Worm (Caenorhabditis elegans) whole organism, L2 larva: Measurements from ENCODE around the gene srg-50.

Experiments
- R02D3.7 ChIP-seq: fragments of 150-350 bp; optimal IDR thresholded peaks from 2 replicates; lab custom pipeline; 2014; ENCODE audit warnings: missing biosample characterization, missing genetic modification characterization
- ZK546.5 ChIP-seq: sonication (generic microtip); optimal IDR thresholded peaks from 2 replicates; lab custom pipeline; 2017; ENCODE audit warnings: missing biosample characterization, missing genetic modification characterization
- aly-2 ChIP-seq: fragments of 150-350 bp; optimal IDR thresholded peaks from 2 replicates; lab custom pipeline; 2014; ENCODE audit warnings: missing biosample characterization, missing genetic modification characterization
- ama-1 ChIP-seq: fragments of 150-350 bp; optimal IDR thresholded peaks from 2 replicates; lab custom pipeline; 2018; ENCODE audit warnings: inconsistent platforms
- ceh-16 ChIP-seq: fragments of 150-350 bp; optimal IDR thresholded peaks from 2 replicates; lab custom pipeline; 2014; ENCODE audit warnings: missing biosample characterization, missing genetic modification characterization
- ceh-82 ChIP-seq: fragments of 150-350 bp; optimal IDR thresholded peaks from 2 replicates; lab custom pipeline; 2014; ENCODE audit warnings: missing biosample characterization, missing genetic modification characterization
- elt-1 ChIP-seq: fragments of 150-350 bp; optimal IDR thresholded peaks from 2 replicates; lab custom pipeline; 2014; ENCODE audit warnings: missing biosample characterization, missing genetic modification characterization
- fos-1 ChIP-seq: fragments of 150-350 bp; optimal IDR thresholded peaks from 2 replicates; lab custom pipeline; 2014; ENCODE audit warnings: missing biosample characterization, missing genetic modification characterization
- lsy-2 ChIP-seq, 2 experiments: fragments of 150-350 bp in 1 of 2; sonication (generic microtip) in 1 of 2; optimal IDR thresholded peaks; 2 replicates each; lab custom pipeline; 2014 to 2017; ENCODE audit warnings: missing biosample characterization in 2 of 2, missing genetic modification characterization in 2 of 2
- mdl-1 ChIP-seq, 2 experiments: fragments of 150-350 bp in 1 of 2; sonication (generic microtip) in 1 of 2; optimal IDR thresholded peaks; 2 replicates each; lab custom pipeline; 2017; ENCODE audit warnings: missing biosample characterization in 2 of 2, missing genetic modification characterization in 2 of 2
- sma-9 ChIP-seq, 2 experiments: fragments of 150-350 bp in 1 of 2; sonication (generic microtip) in 1 of 2; optimal IDR thresholded peaks; 2 replicates each; lab custom pipeline; 2014 to 2016; ENCODE audit warnings: missing genetic modification characterization in 2 of 2, mild to moderate bottlenecking in 1 of 2, missing biosample characterization in 1 of 2, missing compliant biosample characterization in 1 of 2, missing genetic modification reagents in 1 of 2, moderate library complexity in 1 of 2
- unc-39 ChIP-seq: fragments of 150-350 bp; optimal IDR thresholded peaks from 2 replicates; lab custom pipeline; 2014; ENCODE audit warnings: missing biosample characterization, missing genetic modification characterization
- unc-62 ChIP-seq: fragments of 150-350 bp; optimal IDR thresholded peaks from 2 replicates; lab custom pipeline; 2014; ENCODE audit warnings: missing biosample characterization, missing genetic modification reagents, missing genetic modification characterization

ce11 chrIV:7083976-7084375 lies 9.0 kb upstream of the srg-50 start:
- no peak for TF ChIP-seq ceh-82 (tag; lab: Kevin White, UChicago)
- TF ChIP-seq mdl-1 (tag; optimal IDR thresholded peaks at IDR 0.05; lab: Kevin White, UChicago): no peak
- TF ChIP-seq elt-1 (tag; lab: Kevin White, UChicago): no peak
- TF ChIP-seq unc-62 (GFP tag; lab: Kevin White, UChicago): no peak
- TF ChIP-seq ceh-16 (tag; lab: Kevin White, UChicago): no peak
- TF ChIP-seq ZK546.5 (tag; lab: Kevin White, UChicago): no peak
- TF ChIP-seq ama-1 (lab: Kevin White, UChicago): no peak
- TF ChIP-seq lsy-2 (tag; optimal IDR thresholded peaks at IDR 0.05; lab: Kevin White, UChicago): no peak
- no peak for TF ChIP-seq R02D3.7
- no peak for TF ChIP-seq aly-2
- TF ChIP-seq sma-9 (GFP tag; optimal IDR thresholded peaks at IDR 0.05; lab: Kevin White, UChicago): no peak
- TF ChIP-seq sma-9 (tag; optimal IDR thresholded peaks at IDR 0.05; lab: Kevin White, UChicago): no peak
- TF ChIP-seq fos-1 (tag; lab: Kevin White, UChicago): no peak
- TF ChIP-seq unc-39 (tag; lab: Kevin White, UChicago): no peak
